Worm (Caenorhabditis elegans): Measurements from ENCODE around the gene mltn-12.

DNA sequence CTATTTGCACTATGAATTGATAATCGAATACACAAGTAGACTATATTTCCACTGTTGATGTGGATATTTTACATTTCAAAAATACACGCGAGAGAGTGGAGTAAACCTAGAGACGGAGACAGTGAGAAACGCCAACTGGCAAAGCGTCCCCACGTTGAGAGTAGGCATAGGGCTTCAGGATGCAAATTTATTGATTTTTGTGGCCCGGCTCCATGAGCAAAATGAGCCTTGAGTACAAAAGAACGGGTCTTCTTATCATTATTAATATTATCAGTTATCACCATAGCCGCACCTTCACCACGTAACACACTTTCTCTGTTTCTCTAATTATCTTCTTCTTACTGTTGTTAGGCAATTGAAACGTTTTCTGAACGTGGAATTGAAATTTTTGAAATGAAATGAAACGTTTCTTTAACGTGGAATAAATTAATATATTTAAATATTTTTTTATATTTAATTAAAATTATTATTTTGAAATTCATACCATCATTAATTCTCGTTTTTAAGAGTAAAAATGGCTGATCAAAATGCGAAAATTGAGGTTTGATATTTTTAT lies 6.0 kb upstream of the mltn-12 start, which contains the start of gene bre-1:
- TF ChIP-seq nhr-85 (tag) = no peak
- no peak for TF ChIP-seq nhr-90 (tag; optimal IDR thresholded peaks at IDR 0.05; ENCODE audit: poor library complexity)
- no peak for TF ChIP-seq nhr-77 (tag; optimal IDR thresholded peaks at IDR 0.05)
- TF ChIP-seq aly-2 (tag; optimal IDR thresholded peaks at IDR 0.05) = no peak
- no peak for TF ChIP-seq pqm-1 (tag; optimal IDR thresholded peaks at IDR 0.05)
- no peak for TF ChIP-seq unc-130 (tag; optimal IDR thresholded peaks at IDR 0.05)
- no peak for TF ChIP-seq mef-2 (tag; optimal IDR thresholded peaks at IDR 0.05)
- TF ChIP-seq unc-62 (GFP tag; optimal IDR thresholded peaks at IDR 0.05) = no peak
- TF ChIP-seq blmp-1 (tag; optimal IDR thresholded peaks at IDR 0.05) = no peak
- no peak for TF ChIP-seq ceh-82 (tag; optimal IDR thresholded peaks at IDR 0.05)
- TF ChIP-seq lin-13 (GFP tag; optimal IDR thresholded peaks at IDR 0.05) = no peak

Measured in whole organism, L1 larva.